Worm (Caenorhabditis elegans) whole organism, mixed stage, embryonic: ENCODE data around the gene C35A11.4.

Experiments used
- M03D4.4 ChIP-seq: sonication (generic microtip); optimal IDR thresholded peaks from 2 replicates; lab custom pipeline; 2017; ENCODE audit warnings: mild to moderate bottlenecking, missing genetic modification characterization, missing compliant biosample characterization
- bed-3 ChIP-seq: fragments of 200-800 bp; sonication (Bioruptor generic); optimal IDR thresholded peaks from 3 replicates; lab custom pipeline; 2018; ENCODE audit warnings: mild to moderate bottlenecking, missing genetic modification characterization, moderate library complexity, missing compliant biosample characterization
- ceh-43 ChIP-seq: fragments of 200-800 bp; sonication (Bioruptor generic); optimal IDR thresholded peaks from 2 replicates; lab custom pipeline; 2018; ENCODE audit warnings: mild to moderate bottlenecking, missing genetic modification characterization, moderate library complexity, missing compliant biosample characterization
- ces-1 ChIP-seq: fragments of 150-350 bp; optimal IDR thresholded peaks from 2 replicates; lab custom pipeline; 2014; ENCODE audit warnings: missing biosample characterization, missing genetic modification reagents, missing genetic modification characterization
- cnd-1 ChIP-seq: fragments of 200-800 bp; sonication (Bioruptor generic); optimal IDR thresholded peaks from 2 replicates; lab custom pipeline; 2018; ENCODE audit warnings: mild to moderate bottlenecking, missing genetic modification characterization, missing compliant biosample characterization
- drap-1 ChIP-seq: fragments of 200-800 bp; sonication (Bioruptor generic); optimal IDR thresholded peaks from 3 replicates; lab custom pipeline; 2018; ENCODE audit warnings: mild to moderate bottlenecking, missing genetic modification characterization, missing compliant biosample characterization
- elt-1 ChIP-seq: sonication (generic microtip); optimal IDR thresholded peaks from 2 replicates; lab custom pipeline; 2017; ENCODE audit warnings: missing genetic modification characterization, mild to moderate bottlenecking, missing compliant biosample characterization, antibody characterized with exemption, moderate library complexity, borderline replicate concordance; ENCODE audit not compliant: insufficient read depth
- elt-3 ChIP-seq: fragments of 150-350 bp; optimal IDR thresholded peaks from 2 replicates; lab custom pipeline; 2014; ENCODE audit warnings: missing biosample characterization, missing genetic modification characterization
- flh-1 ChIP-seq: fragments of 200-800 bp; sonication (Bioruptor generic); optimal IDR thresholded peaks from 2 replicates; lab custom pipeline; 2018; ENCODE audit warnings: mild to moderate bottlenecking, missing genetic modification characterization, moderate library complexity, missing compliant biosample characterization
- hlh-1 ChIP-seq: fragments of 150-350 bp; optimal IDR thresholded peaks from 2 replicates; lab custom pipeline; 2014; ENCODE audit warnings: missing biosample characterization, missing genetic modification reagents, missing genetic modification characterization
- lin-13 ChIP-seq: fragments of 150-350 bp; optimal IDR thresholded peaks from 2 replicates; lab custom pipeline; 2014; ENCODE audit warnings: missing biosample characterization, missing genetic modification characterization
- lin-32 ChIP-seq: fragments of 200-800 bp; sonication (Bioruptor generic); optimal IDR thresholded peaks from 2 replicates; lab custom pipeline; 2018; ENCODE audit warnings: mild to moderate bottlenecking, missing genetic modification characterization, missing compliant biosample characterization
- lsy-2 ChIP-seq: fragments of 150-350 bp; optimal IDR thresholded peaks from 2 replicates; lab custom pipeline; 2014; ENCODE audit warnings: missing biosample characterization, missing genetic modification characterization
- mab-5 ChIP-seq: fragments of 150-350 bp; optimal IDR thresholded peaks from 2 replicates; lab custom pipeline; 2014; ENCODE audit warnings: missing biosample characterization, missing genetic modification characterization
- mls-2 ChIP-seq: sonication (generic microtip); optimal IDR thresholded peaks from 2 replicates; lab custom pipeline; 2016; ENCODE audit warnings: mild to moderate bottlenecking, missing genetic modification characterization, moderate library complexity, missing compliant biosample characterization
- nhr-12 ChIP-seq: fragments of 150-350 bp; optimal IDR thresholded peaks from 2 replicates; lab custom pipeline; 2014; ENCODE audit warnings: missing biosample characterization, missing genetic modification characterization
- nhr-2 ChIP-seq: fragments of 150-350 bp; optimal IDR thresholded peaks from 2 replicates; lab custom pipeline; 2014; ENCODE audit warnings: missing biosample characterization, missing genetic modification characterization
- nhr-237 ChIP-seq: fragments of 150-350 bp; optimal IDR thresholded peaks from 2 replicates; lab custom pipeline; 2014; ENCODE audit warnings: missing biosample characterization, missing genetic modification characterization
- nhr-28 ChIP-seq: fragments of 150-350 bp; optimal IDR thresholded peaks from 2 replicates; lab custom pipeline; 2014; ENCODE audit warnings: missing biosample characterization, missing genetic modification characterization
- pha-4 ChIP-seq: fragments of 150-350 bp; optimal IDR thresholded peaks from 2 replicates; lab custom pipeline; 2018; ENCODE audit warnings: missing biosample characterization, missing genetic modification reagents, missing genetic modification characterization
- sem-2 ChIP-seq: fragments of 200-800 bp; sonication (Bioruptor generic); optimal IDR thresholded peaks from 2 replicates; lab custom pipeline; 2018; ENCODE audit warnings: mild to moderate bottlenecking, missing genetic modification characterization, missing compliant biosample characterization
- snpc-4 ChIP-seq: fragments of 150-350 bp; optimal IDR thresholded peaks from 2 replicates; lab custom pipeline; 2014; ENCODE audit warnings: missing biosample characterization, missing genetic modification characterization
- sptf-1 ChIP-seq: sonication (generic microtip); optimal IDR thresholded peaks from 2 replicates; lab custom pipeline; 2017; ENCODE audit warnings: mild to moderate bottlenecking, missing genetic modification characterization, moderate library complexity, missing compliant biosample characterization
- tbx-8 ChIP-seq: fragments of 200-800 bp; sonication (Bioruptor generic); optimal IDR thresholded peaks from 2 replicates; lab custom pipeline; 2018; ENCODE audit warnings: mild to moderate bottlenecking, missing genetic modification characterization, moderate library complexity, missing compliant biosample characterization
- unc-120 ChIP-seq: sonication (generic microtip); optimal IDR thresholded peaks from 2 replicates; lab custom pipeline; 2017; ENCODE audit warnings: missing genetic modification characterization, missing compliant biosample characterization; ENCODE audit not compliant: poor library complexity, severe bottlenecking
- unc-39 ChIP-seq: fragments of 150-350 bp; optimal IDR thresholded peaks from 2 replicates; lab custom pipeline; 2014; ENCODE audit warnings: missing biosample characterization, missing genetic modification characterization
- unc-62 ChIP-seq: fragments of 150-350 bp; optimal IDR thresholded peaks from 2 replicates; lab custom pipeline; 2014; ENCODE audit warnings: missing biosample characterization, missing genetic modification reagents, missing genetic modification characterization
- zip-8 ChIP-seq: fragments of 150-350 bp; optimal IDR thresholded peaks from 2 replicates; lab custom pipeline; 2014; ENCODE audit warnings: missing biosample characterization, missing genetic modification characterization
- ztf-11 ChIP-seq: fragments of 150-350 bp; optimal IDR thresholded peaks from 2 replicates; lab custom pipeline; 2014; ENCODE audit warnings: missing biosample characterization, missing genetic modification characterization

The C35A11.4 gene

DNA sequence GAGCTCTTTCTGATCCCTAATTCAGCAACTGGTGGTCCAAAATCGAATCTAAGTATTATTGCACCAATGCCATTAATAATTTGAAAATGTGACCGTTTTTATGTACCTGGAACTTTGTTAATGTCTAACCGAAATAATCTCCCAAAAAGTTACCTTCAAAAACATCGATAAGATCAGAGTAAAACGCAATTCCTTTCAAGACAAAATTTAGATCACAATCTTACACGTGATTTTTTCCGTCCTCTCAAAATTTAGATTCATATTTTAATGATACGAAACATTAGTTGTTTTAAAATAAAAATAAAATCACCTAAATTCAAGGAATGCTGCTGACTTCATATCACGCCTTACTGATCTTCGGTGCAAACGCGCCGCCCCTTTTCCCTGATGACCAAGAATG is 33.4 kb upstream of the C35A11.4 start:
- TF ChIP-seq drap-1 (GFP tag; lab: Kevin White, UChicago) = no peak
- TF ChIP-seq sem-2 = no peak
- no peak for TF ChIP-seq M03D4.4
- no peak for TF ChIP-seq unc-39
- TF ChIP-seq ces-1 (GFP tag; lab: Kevin White, UChicago) = no peak
- TF ChIP-seq unc-62 = no peak
- no peak for TF ChIP-seq lsy-2
- TF ChIP-seq ztf-11 = no peak
- TF ChIP-seq mab-5 (tag; lab: Kevin White, UChicago) = no peak
- no peak for TF ChIP-seq ceh-43 (GFP tag; lab: Kevin White, UChicago)
- TF ChIP-seq unc-120 (tag; lab: Kevin White, UChicago) = no peak
- no peak for TF ChIP-seq nhr-12 (tag; lab: Kevin White, UChicago)
- TF ChIP-seq zip-8 = no peak
- TF ChIP-seq snpc-4 = no peak
- no peak for TF ChIP-seq nhr-237 (tag; lab: Kevin White, UChicago)
- no peak for TF ChIP-seq cnd-1 (tag; lab: Kevin White, UChicago)

DNA sequence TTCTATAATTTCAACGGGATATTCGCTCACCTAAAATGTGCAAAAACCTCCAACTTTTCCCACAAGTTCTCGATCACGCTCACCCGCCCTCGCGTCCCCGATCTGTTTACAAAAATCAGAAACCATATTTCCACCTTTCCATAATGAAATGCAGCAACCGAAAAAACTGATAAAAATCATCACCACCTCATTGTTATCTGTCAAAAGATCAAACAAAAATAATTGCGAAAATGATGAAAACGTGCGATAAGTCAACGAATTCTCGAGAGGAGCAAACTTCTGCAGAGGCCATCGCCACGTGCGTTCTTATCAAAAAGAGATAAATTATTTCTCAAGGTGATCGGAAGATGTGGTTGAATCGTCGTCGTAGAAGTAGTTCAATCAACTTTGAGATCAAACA is 32.1 kb upstream of the C35A11.4 start:
- TF ChIP-seq nhr-237 (tag; lab: Kevin White, UChicago) (no peak), elt-1 (tag; lab: Kevin White, UChicago) (peak; percentile 81)

DNA sequence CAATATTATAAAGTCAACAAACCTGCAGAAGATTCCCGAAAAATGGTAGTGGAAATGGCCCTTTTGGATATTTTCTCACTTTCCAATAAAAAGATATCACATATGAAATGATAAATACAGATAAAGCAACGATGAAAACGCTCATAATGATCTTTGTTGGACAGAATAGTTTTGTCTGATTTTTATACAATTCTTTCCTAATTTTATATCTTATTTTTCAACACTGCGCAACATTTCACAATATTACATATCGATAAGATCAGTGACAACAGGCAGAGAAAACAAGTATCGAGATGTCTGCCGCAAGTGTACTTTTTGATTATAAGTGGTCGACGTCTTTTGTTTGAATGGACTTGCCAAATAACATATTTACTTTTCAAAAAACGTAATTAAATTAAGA is 30.2 kb upstream of the C35A11.4 start, which contains the start of gene cyp-14A5:
TSS of gene cyp-14A5 (minus strand) at position 163 of the 400 bp plus-strand sequence.
- TF ChIP-seq nhr-2 (tag; lab: Kevin White, UChicago) (no peak), elt-1 (tag; lab: Kevin White, UChicago) (peak; percentile 2)

DNA sequence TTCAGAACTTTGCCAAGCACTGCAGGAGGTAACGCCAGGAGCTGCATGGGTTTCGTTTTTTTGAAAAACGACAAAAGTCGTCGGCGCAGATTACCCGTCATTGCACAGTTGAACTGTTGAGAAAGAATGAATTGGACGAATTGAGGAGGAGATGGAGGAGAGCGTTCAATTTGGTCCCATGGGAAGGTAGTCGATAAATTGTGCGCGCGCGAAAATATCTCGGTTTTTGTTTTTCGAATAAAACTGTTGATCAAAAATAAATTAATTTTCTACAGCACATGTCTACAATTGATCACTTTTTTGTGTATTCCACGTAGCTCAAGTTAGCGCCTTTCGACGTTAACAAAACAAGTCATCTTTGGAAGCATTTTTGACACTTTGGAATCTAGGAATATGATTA is 27.0 kb upstream of the C35A11.4 start, which contains the start of gene F08F3.6:
TSS of gene F08F3.6 (minus strand) at position 153 of the 400 bp plus-strand sequence.
- TF ChIP-seq elt-3 (no peak), unc-120 (tag; lab: Kevin White, UChicago) (no peak), lin-13 (tag; lab: Kevin White, UChicago) (no peak), drap-1 (GFP tag; lab: Kevin White, UChicago) (no peak), flh-1 (no peak), nhr-28 (tag; lab: Kevin White, UChicago) (no peak), nhr-2 (tag; lab: Kevin White, UChicago) (no peak), M03D4.4 (no peak)
- TF ChIP-seq, all 35 proteins: peak for 0

DNA sequence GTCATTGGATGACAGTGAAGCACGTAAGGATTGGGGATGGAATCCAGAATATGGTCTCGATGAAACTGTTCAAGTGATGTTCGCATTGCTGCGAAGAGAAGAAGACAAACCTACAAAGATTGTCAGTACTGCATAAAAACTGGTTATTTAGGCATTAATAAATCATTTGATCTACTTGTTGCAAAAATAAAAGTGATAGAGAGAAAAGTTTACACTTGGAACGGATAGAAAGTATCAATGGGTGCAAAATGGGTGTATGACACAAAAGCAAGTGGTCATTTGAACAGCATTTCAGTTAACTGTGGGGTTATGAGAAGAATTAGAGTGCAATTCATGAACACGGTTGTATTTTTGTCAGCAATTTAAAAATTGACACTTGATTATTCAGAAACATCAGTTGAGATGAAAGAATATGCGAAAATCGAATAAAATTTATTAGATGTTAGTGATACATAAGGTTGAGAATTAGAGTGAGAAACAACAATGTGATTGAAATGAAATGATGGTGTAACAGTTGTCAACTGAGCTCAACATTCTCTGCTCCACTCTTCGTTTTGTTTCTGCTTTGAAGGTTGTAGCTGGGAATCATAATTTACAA is 20.0 kb upstream of the C35A11.4 start, which contains the start of gene F08F3.10:
TSS of gene F08F3.10 (plus strand) at position 548 of the 598 bp plus-strand sequence.
- TF ChIP-seq unc-62 (no peak), hlh-1 (peak; percentile 34)

DNA sequence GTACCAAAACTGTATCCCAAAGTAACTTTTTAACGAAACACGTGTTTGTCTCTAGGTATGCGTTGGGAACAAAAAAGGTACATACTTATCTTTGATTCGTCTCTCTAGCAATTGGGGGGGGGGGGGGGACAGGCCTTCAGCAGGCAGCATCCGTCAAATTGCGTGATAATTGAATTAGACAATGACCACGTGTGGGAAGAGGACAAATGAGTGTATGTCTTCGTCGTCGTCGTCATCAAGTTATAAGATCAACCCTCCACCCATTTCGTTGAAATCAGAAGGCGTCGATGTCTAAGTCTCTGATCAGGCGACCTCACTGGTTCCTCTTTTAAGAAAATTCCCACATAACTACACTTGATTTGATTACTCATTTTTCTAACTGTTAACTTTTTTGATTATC is 17.7 kb upstream of the C35A11.4 start, which contains the start of gene F08F3.4:
TSS of gene F08F3.4 (plus strand) at position 277 of the 400 bp plus-strand sequence.
- no peak for TF ChIP-seq pha-4 (tag; lab: Kevin White, UChicago)
- TF ChIP-seq lsy-2 = no peak
- TF ChIP-seq mls-2 = no peak
- no peak for TF ChIP-seq flh-1
- no peak for TF ChIP-seq lin-32 (GFP tag; lab: Kevin White, UChicago)
- no peak for TF ChIP-seq bed-3 (GFP tag; lab: Kevin White, UChicago)
- TF ChIP-seq mab-5 (tag; lab: Kevin White, UChicago) = no peak
- no peak for TF ChIP-seq unc-62
- TF ChIP-seq ceh-43 (GFP tag; lab: Kevin White, UChicago) = no peak
- no peak for TF ChIP-seq hlh-1
- no peak for TF ChIP-seq tbx-8 (GFP tag; lab: Kevin White, UChicago)
- TF ChIP-seq, all 35 proteins: peak for 0

DNA sequence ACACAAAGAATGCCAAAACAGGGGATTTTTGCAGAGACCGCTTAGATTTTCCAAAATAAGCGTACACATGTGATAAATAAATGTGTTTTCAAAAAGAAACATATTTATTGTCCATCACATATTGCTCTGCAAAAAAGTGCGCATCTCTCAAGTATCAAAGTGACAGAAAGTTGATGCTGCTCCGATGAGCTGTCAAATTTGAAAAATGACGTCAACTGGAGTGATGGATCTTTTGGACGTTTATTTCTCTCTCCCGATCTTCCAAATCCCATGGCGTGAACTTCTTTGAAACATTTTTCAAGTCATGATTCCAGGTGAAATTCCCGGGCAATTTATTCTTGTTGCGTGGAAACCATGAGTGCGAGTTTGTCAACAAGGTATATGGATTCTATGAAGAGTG is 16.0 kb upstream of the C35A11.4 start:
- TF ChIP-seq cnd-1 (tag; lab: Kevin White, UChicago) (no peak), sptf-1 (tag; lab: Kevin White, UChicago) (no peak), snpc-4 (no peak), drap-1 (GFP tag; lab: Kevin White, UChicago) (no peak), unc-62 (peak; percentile 88)
